Fruit fly (Drosophila melanogaster): ENCODE measurements around the gene Ibf2.
A peak's percentile ranks its signal among the peaks of the same experiment; 100 is the strongest.

The Ibf2 gene

dm6 chr3R:9220064-9220864, 38.0 kb downstream of the Ibf2 start (continued):
- TF ChIP-seq Eip75B (GFP tag; optimal IDR thresholded peaks at IDR 0.05) (peak; percentile 75), fd59A (GFP tag; optimal IDR thresholded peaks at IDR 0.05) (peak; percentile 42), CG8632 (GFP tag; optimal IDR thresholded peaks at IDR 0.05) (peak; percentile 71), dsx (GFP tag; optimal IDR thresholded peaks at IDR 0.05; ENCODE audit: poor library complexity, severe bottlenecking) (peak; percentile 71), Ets21C (GFP tag; optimal IDR thresholded peaks at IDR 0.05) (peak; percentile 72), topi (GFP tag; optimal IDR thresholded peaks at IDR 0.05) (peak; percentile 82), Hr38 (GFP tag; optimal IDR thresholded peaks at IDR 0.05) (no peak), CG3919 (GFP tag; optimal IDR thresholded peaks at IDR 0.05) (peak; percentile 52), Sox14 (GFP tag; optimal IDR thresholded peaks at IDR 0.05) (peak; percentile 68), Lpt (GFP tag; optimal IDR thresholded peaks at IDR 0.05) (peak; percentile 81), CG1621 (tag; optimal IDR thresholded peaks at IDR 0.05) (peak; percentile 60), CG32006 (GFP tag; optimal IDR thresholded peaks at IDR 0.05) (peak; percentile 46), Ets96B (tag; optimal IDR thresholded peaks at IDR 0.05) (peak; percentile 59)

dm6 chr3R:9217607-9218006, 40.7 kb downstream of the Ibf2 start:
- no peak for TF ChIP-seq CG9139 (GFP tag; optimal IDR thresholded peaks at IDR 0.05)
- no peak for TF ChIP-seq fd59A (GFP tag; optimal IDR thresholded peaks at IDR 0.05)
- no peak for TF ChIP-seq CG3032 (tag; optimal IDR thresholded peaks at IDR 0.05)
- TF ChIP-seq spab (GFP tag; optimal IDR thresholded peaks at IDR 0.05), result no peak

dm6 chr3R:9215551-9215950, 42.8 kb downstream of the Ibf2 start:
- TF ChIP-seq CG34406 (GFP tag; optimal IDR thresholded peaks at IDR 0.05) (no peak), Blimp-1 (GFP tag; optimal IDR thresholded peaks at IDR 0.05) (peak; percentile 86)

- TF ChIP-seq CG16779 (tag; optimal IDR thresholded peaks at IDR 0.05) (no peak), CG8119 (GFP tag; IDR thresholded peaks at IDR 0.05) (no peak), Met (GFP tag; optimal IDR thresholded peaks at IDR 0.05) (no peak), Sox14 (GFP tag; optimal IDR thresholded peaks at IDR 0.05) (peak; percentile 61)
Measured at dm6 chr3R:9214235-9214634, 44.1 kb downstream of the Ibf2 start.

dm6 chr3R:9213029-9213428, 45.3 kb downstream of the Ibf2 start:
- TF ChIP-seq CG6854 (GFP tag; optimal IDR thresholded peaks at IDR 0.05), result no peak
- TF ChIP-seq achi (GFP tag; optimal IDR thresholded peaks at IDR 0.05), result no peak
- no peak for TF ChIP-seq CG34406 (GFP tag; optimal IDR thresholded peaks at IDR 0.05)
- TF ChIP-seq Eip93F (GFP tag; optimal IDR thresholded peaks at IDR 0.05), result no peak
- peak; percentile 33 for TF ChIP-seq lz (GFP tag; optimal IDR thresholded peaks at IDR 0.05)
- TF ChIP-seq Gug (GFP tag; IDR thresholded peaks at IDR 0.05), result no peak
- peak; percentile 32 for TF ChIP-seq CG10669 (GFP tag; optimal IDR thresholded peaks at IDR 0.05)
- peak; percentile 9 for TF ChIP-seq CG3032 (tag; optimal IDR thresholded peaks at IDR 0.05)
- no peak for TF ChIP-seq CG11902 (GFP tag; optimal IDR thresholded peaks at IDR 0.05)
- no peak for TF ChIP-seq fd85E (GFP tag; optimal IDR thresholded peaks at IDR 0.05)
- peak; percentile 27 for TF ChIP-seq pdm3 (GFP tag; optimal IDR thresholded peaks at IDR 0.05)
- no peak for TF ChIP-seq svp (GFP tag)
- peak; percentile 56 for TF ChIP-seq Eip78C (GFP tag)
- TF ChIP-seq CG6276 (GFP tag; optimal IDR thresholded peaks at IDR 0.05), result no peak
- TF ChIP-seq CG8119 (GFP tag; IDR thresholded peaks at IDR 0.05), result 0 out of 3 replicates have a peak, but pooled peaks have one; percentile 35
- no peak for TF ChIP-seq net (GFP tag; optimal IDR thresholded peaks at IDR 0.05)
- TF ChIP-seq Eip75B (GFP tag; optimal IDR thresholded peaks at IDR 0.05), result peak; percentile 22
- no peak for TF ChIP-seq Ets21C (GFP tag; optimal IDR thresholded peaks at IDR 0.05)
- TF ChIP-seq CG3919 (GFP tag; optimal IDR thresholded peaks at IDR 0.05), result no peak
- TF ChIP-seq CG6808 (GFP tag; optimal IDR thresholded peaks at IDR 0.05), result peak; percentile 14
- TF ChIP-seq spab (GFP tag; optimal IDR thresholded peaks at IDR 0.05), result no peak
- TF ChIP-seq CG31627 (GFP tag; optimal IDR thresholded peaks at IDR 0.05), result peak; percentile 20
- TF ChIP-seq fd59A (GFP tag; optimal IDR thresholded peaks at IDR 0.05), result no peak
- peak; percentile 22 for TF ChIP-seq Hr4 (GFP tag; optimal IDR thresholded peaks at IDR 0.05)
- TF ChIP-seq vri (GFP tag; optimal IDR thresholded peaks at IDR 0.05), result no peak
- TF ChIP-seq CG16779 (tag; optimal IDR thresholded peaks at IDR 0.05), result no peak
- TF ChIP-seq CG32006 (GFP tag; optimal IDR thresholded peaks at IDR 0.05), result peak; percentile 48
- no peak for TF ChIP-seq CG4318 (GFP tag; optimal IDR thresholded peaks at IDR 0.05)
- TF ChIP-seq OdsH (GFP tag; optimal IDR thresholded peaks at IDR 0.05), result peak; percentile 34
- TF ChIP-seq eg (GFP tag; IDR thresholded peaks at IDR 0.05), result no peak
- peak in 1 of 2 experiments; percentile 1 for TF ChIP-seq salr (GFP tag; optimal IDR thresholded peaks at IDR 0.05)
